Worm (Caenorhabditis elegans): Measurements from ENCODE around the gene nurf-1.

nurf-1 gene

ce11 chrII:14374594-14374993 is 15.9 kb upstream of the nurf-1 start:
- TF ChIP-seq elt-4 (tag; optimal IDR thresholded peaks at IDR 0.05), result no peak
- TF ChIP-seq dve-1 (tag; optimal IDR thresholded peaks at IDR 0.05), result peak; percentile 57

- TF ChIP-seq hlh-30 (tag; optimal IDR thresholded peaks at IDR 0.05; ENCODE audit: insufficient read depth) (peak; percentile 15), dve-1 (tag; optimal IDR thresholded peaks at IDR 0.05) (no peak)
Measured at ce11 chrII:14377796-14378195, 12.7 kb upstream of the nurf-1 start, which contains the start of gene acr-20. Gene acr-20 (minus strand): TSS chrII:14377896.

ce11 chrII:14380778-14381177 is 9.7 kb upstream of the nurf-1 start:
- TF ChIP-seq unc-86 (tag; optimal IDR thresholded peaks at IDR 0.05), result no peak

ce11 chrII:14381450-14381849 is 9.1 kb upstream of the nurf-1 start, which contains the start of gene sdz-26:
Gene sdz-26 (plus strand): TSS chrII:14381750.
- TF ChIP-seq ttx-3 (tag; optimal IDR thresholded peaks at IDR 0.05) (no peak), ceh-18 (tag; optimal IDR thresholded peaks at IDR 0.05) (no peak), ceh-22 (tag; optimal IDR thresholded peaks at IDR 0.05) (no peak), npax-4 (tag; optimal IDR thresholded peaks at IDR 0.05) (no peak), ama-1 (optimal IDR thresholded peaks at IDR 0.05) (no peak), K02D7.2 (tag; optimal IDR thresholded peaks at IDR 0.05) (no peak), fax-1 (tag; optimal IDR thresholded peaks at IDR 0.05) (no peak), elt-2 (tag; optimal IDR thresholded peaks at IDR 0.05) (no peak), lin-11 (tag; optimal IDR thresholded peaks at IDR 0.05) (no peak), hlh-30 (tag; optimal IDR thresholded peaks at IDR 0.05; ENCODE audit: insufficient read depth) (no peak), sox-2 (GFP tag; IDR thresholded peaks at IDR 0.05) (no peak), ceh-19 (GFP tag; optimal IDR thresholded peaks at IDR 0.05) (no peak), C08G9.2 (tag; optimal IDR thresholded peaks at IDR 0.05) (no peak), ahr-1 (tag; optimal IDR thresholded peaks at IDR 0.05) (no peak), nfya-1 (tag; optimal IDR thresholded peaks at IDR 0.05) (no peak), pha-2 (tag; optimal IDR thresholded peaks at IDR 0.05) (no peak)

- TF ChIP-seq odd-2 (tag; optimal IDR thresholded peaks at IDR 0.05) (no peak), fkh-6 (tag; optimal IDR thresholded peaks at IDR 0.05) (no peak), mec-3 (tag; optimal IDR thresholded peaks at IDR 0.05; ENCODE audit: borderline replicate concordance) (no peak), pha-2 (tag; optimal IDR thresholded peaks at IDR 0.05) (no peak), hlh-30 (tag; optimal IDR thresholded peaks at IDR 0.05; ENCODE audit: insufficient read depth) (no peak), pag-3 (tag; optimal IDR thresholded peaks at IDR 0.05; ENCODE audit: borderline replicate concordance) (no peak), ceh-9 (tag; optimal IDR thresholded peaks at IDR 0.05) (no peak), hlh-13 (GFP tag; optimal IDR thresholded peaks at IDR 0.05) (no peak), ceh-34 (tag; optimal IDR thresholded peaks at IDR 0.05) (no peak), ceh-14 (tag; optimal IDR thresholded peaks at IDR 0.05) (no peak), eyg-1 (tag; optimal IDR thresholded peaks at IDR 0.05) (no peak), npax-4 (tag; optimal IDR thresholded peaks at IDR 0.05) (no peak), pat-9 (tag; optimal IDR thresholded peaks at IDR 0.05) (no peak), pros-1 (tag; optimal IDR thresholded peaks at IDR 0.05) (no peak), T23F11.4 (GFP tag; optimal IDR thresholded peaks at IDR 0.05) (no peak), ceh-45 (GFP tag; IDR thresholded peaks at IDR 0.05) (no peak), unc-55 (GFP tag; optimal IDR thresholded peaks at IDR 0.05) (peak; percentile 13), gmeb-2 (tag; optimal IDR thresholded peaks at IDR 0.05) (no peak), K02D7.2 (tag; optimal IDR thresholded peaks at IDR 0.05) (no peak), lim-6 (tag; optimal IDR thresholded peaks at IDR 0.05) (no peak), hlh-15 (tag; optimal IDR thresholded peaks at IDR 0.05) (no peak), ama-1 (optimal IDR thresholded peaks at IDR 0.05) (no peak), ceh-6 (GFP tag; optimal IDR thresholded peaks at IDR 0.05) (no peak), nhr-11 (tag; optimal IDR thresholded peaks at IDR 0.05) (no peak), tbx-7 (tag; optimal IDR thresholded peaks at IDR 0.05) (no peak), pax-1 (tag; optimal IDR thresholded peaks at IDR 0.05) (no peak), syd-9 (tag; optimal IDR thresholded peaks at IDR 0.05) (no peak), ceh-30 (tag; optimal IDR thresholded peaks at IDR 0.05) (peak; percentile 11), fkh-10 (GFP tag; optimal IDR thresholded peaks at IDR 0.05) (no peak), ceh-19 (GFP tag; optimal IDR thresholded peaks at IDR 0.05) (no peak), tbx-2 (tag; optimal IDR thresholded peaks at IDR 0.05) (peak; percentile 27), ztf-16 (tag; optimal IDR thresholded peaks at IDR 0.05) (no peak), che-1 (tag; optimal IDR thresholded peaks at IDR 0.05) (peak; percentile 0)
Measured at ce11 chrII:14383644-14384043, 6.9 kb upstream of the nurf-1 start, which contains the start of gene mes-2. Gene mes-2 (plus strand): TSS chrII:14383973.
